Worm (Caenorhabditis elegans) whole organism, L3 larva: ENCODE results near the gene sru-25.

Source experiments
- ceh-16 ChIP-seq: sonication (generic microtip); optimal IDR thresholded peaks from 2 replicates; lab custom pipeline; 2017; ENCODE audit warnings: missing biosample characterization, missing genetic modification characterization
- fkh-2 ChIP-seq: fragments of 150-350 bp; optimal IDR thresholded peaks from 2 replicates; lab custom pipeline; 2014; ENCODE audit warnings: missing biosample characterization, missing genetic modification reagents, missing genetic modification characterization
- mml-1 ChIP-seq: fragments of 150-350 bp; sonication (generic microtip); optimal IDR thresholded peaks from 3 replicates; lab custom pipeline; 2014; ENCODE audit warnings: missing biosample characterization, missing genetic modification characterization
- nhr-237 ChIP-seq: fragments of 150-350 bp; optimal IDR thresholded peaks from 2 replicates; lab custom pipeline; 2014; ENCODE audit warnings: missing biosample characterization, missing genetic modification characterization
- nhr-77 ChIP-seq: fragments of 150-350 bp; optimal IDR thresholded peaks from 2 replicates; lab custom pipeline; 2014; ENCODE audit warnings: missing biosample characterization, missing genetic modification characterization
- skn-1 ChIP-seq: fragments of 150-350 bp; optimal IDR thresholded peaks from 2 replicates; lab custom pipeline; 2014; ENCODE audit warnings: missing biosample characterization, missing genetic modification characterization
- ztf-11 ChIP-seq: fragments of 150-350 bp; optimal IDR thresholded peaks from 2 replicates; lab custom pipeline; 2014; ENCODE audit warnings: missing biosample characterization, missing genetic modification characterization
- ztf-4 ChIP-seq: fragments of 150-350 bp; optimal IDR thresholded peaks from 2 replicates; lab custom pipeline; 2014; ENCODE audit warnings: missing biosample characterization, missing genetic modification characterization

- TF ChIP-seq ztf-11 (tag; lab: Kevin White, UChicago): no peak
- TF ChIP-seq skn-1 (tag; lab: Kevin White, UChicago): no peak
- TF ChIP-seq mml-1 (tag; lab: Kevin White, UChicago): no peak
- no peak for TF ChIP-seq ztf-4 (tag; lab: Kevin White, UChicago)
- TF ChIP-seq nhr-237 (tag; lab: Kevin White, UChicago): no peak
- TF ChIP-seq fkh-2: no peak
- TF ChIP-seq ceh-16: no peak
- no peak for TF ChIP-seq nhr-77 (tag; lab: Kevin White, UChicago)
Observed at ce11 chrV:624922-625321, 49.2 kb downstream of the sru-25 start, which contains the start of gene srt-17.
